Worm (Caenorhabditis elegans) whole organism, dauer: ENCODE measurements around the gene col-129.

ENCODE experiments used
- unc-62 ChIP-seq: sonication (generic microtip); optimal IDR thresholded peaks from 2 replicates; lab custom pipeline; 2017; ENCODE audit warnings: missing biosample characterization, missing genetic modification reagents, missing genetic modification characterization

col-129 gene

DNA sequence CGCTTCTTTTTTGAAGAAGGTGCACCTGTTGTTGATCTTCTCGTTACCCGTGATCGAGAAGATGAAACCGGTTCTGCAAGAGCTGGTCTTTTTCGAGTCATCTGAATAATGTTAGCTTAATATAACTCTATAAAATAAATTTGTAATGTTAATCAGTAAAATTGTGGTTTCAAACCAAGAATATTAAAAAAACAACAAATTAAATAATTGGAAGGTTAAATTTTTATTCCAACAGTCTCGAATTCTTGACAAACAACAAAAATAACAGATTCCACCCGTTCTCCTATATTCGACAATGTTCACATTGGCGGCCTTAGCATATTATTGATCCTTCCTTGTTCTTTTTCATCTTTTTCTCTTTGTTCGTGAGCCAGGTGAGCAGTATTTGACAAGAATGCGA, 18.1 kb downstream of the col-129 start, which contains the start of gene mig-32:
TSS of gene mig-32 (minus strand) at position 101 of the 400 bp plus-strand sequence.
- no peak for TF ChIP-seq unc-62

DNA sequence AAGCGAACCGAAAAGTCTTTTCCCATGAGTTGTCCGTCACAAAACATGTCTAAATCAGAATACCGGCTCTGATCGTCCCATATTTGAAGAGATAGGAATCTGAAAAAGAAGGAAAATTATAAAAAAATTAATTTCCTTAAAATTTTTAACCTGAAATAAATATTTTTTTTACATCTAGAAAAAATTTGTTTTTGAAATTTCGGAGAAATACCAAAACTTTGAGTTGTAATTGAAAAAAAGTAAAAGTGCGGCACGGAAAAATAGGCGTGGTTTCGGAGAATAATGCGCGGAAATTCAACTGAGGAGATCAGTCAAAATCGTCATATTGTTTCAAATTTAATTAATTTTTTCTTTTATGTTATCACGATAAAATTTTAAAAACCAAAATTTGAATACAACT, 20.7 kb downstream of the col-129 start, which contains the start of gene F11A10.6:
TSS of gene F11A10.6 (minus strand) at position 101 of the 400 bp plus-strand sequence.
- TF ChIP-seq unc-62: no peak

DNA sequence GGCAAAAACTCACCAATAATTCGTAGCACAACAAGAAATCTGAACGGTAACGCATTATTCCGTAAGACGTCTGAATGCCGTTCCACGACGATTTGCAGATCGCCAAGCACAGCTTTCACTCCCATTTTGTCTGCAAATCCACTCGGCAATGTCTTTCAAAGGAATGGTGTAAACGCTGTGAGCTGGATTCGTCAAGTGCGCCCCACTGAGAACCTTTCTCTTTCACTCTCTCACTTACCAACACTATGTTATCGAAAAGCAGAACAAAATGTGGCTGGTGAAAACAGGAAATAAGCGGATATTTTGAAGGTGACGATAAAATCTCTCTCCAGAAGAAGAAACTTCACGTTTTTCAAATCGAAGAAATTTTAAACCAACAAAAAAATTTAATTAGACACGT, 21.3 kb downstream of the col-129 start:
- TF ChIP-seq unc-62: no peak

DNA sequence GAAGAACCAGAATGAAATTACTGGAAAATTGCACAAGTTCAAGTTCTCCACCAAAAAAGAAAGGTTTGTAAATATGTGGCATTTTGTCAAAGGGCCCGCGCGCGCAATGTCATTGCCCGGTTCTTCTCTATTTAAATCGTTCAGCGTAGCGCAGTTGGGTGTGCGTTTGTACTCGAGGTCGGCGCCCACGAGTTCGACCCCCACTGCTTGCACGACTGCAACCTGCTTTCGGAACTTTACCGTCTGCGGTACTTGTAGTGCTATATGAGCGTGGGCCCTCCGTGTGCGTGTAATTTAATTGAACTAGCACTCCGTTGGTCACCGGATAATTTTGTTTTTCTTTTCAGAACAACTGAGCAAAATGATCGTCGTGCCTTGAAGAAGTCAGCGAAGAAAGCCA, 23.7 kb downstream of the col-129 start:
- TF ChIP-seq unc-62: no peak

DNA sequence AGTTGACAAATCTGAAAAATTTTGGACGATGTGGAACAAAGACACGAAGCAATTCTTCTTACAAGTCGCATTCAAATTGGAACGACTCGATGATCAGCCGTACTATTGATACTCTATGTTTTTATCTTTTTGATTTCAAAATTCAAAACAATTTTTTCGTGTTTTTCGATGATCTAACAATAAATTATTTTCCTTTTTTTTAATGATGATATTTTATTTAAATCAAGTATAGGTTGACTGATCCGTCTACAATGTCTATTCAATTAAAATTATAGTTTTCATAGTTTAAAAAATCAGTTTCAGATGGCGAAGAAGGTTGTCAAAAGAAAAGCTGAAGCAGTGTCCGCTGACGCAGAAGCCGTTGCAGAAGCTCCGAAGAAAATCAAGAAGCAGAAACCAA, 25.1 kb downstream of the col-129 start, which contains the start of gene rbm-34:
TSS of gene rbm-34 (plus strand) at position 301 of the 400 bp plus-strand sequence.
- TF ChIP-seq unc-62: no peak

DNA sequence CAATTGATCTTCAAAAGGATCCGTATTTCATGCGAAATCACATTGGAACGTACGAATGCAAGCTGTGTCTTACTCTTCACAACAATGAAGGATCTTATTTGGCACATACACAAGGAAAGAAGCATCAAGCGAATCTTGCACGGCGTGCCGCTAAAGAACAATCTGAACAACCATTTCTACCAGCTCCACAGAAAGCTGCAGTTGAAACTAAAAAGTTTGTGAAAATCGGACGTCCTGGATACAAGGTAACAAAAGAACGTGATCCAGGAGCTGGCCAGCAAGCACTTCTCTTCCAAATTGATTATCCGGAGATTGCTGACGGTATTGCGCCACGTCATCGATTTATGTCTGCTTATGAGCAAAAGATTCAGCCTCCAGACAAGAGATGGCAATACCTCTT, 25.7 kb downstream of the col-129 start:
- no peak for TF ChIP-seq unc-62

DNA sequence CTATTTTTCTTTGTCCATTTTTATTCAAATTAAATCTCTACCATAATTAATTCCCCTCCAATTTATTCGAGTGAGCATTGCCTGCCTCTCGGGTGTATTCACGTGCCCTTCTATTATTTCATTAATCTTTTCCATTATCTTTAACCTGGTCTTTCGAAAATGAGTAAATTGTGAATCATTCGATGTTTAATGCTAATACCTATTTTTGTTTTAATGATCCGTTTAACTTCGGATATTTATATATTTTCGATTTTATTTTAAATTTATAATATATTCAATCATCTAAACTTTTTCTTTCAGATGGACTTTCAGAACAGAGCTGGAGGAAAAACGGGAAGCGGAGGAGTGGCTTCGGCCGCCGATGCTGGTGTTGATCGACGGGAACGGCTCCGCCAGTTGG, 26.1 kb downstream of the col-129 start, which contains the start of gene repo-1:
TSS of gene repo-1 (plus strand) at position 301 of the 400 bp plus-strand sequence.
- TF ChIP-seq unc-62: no peak

DNA sequence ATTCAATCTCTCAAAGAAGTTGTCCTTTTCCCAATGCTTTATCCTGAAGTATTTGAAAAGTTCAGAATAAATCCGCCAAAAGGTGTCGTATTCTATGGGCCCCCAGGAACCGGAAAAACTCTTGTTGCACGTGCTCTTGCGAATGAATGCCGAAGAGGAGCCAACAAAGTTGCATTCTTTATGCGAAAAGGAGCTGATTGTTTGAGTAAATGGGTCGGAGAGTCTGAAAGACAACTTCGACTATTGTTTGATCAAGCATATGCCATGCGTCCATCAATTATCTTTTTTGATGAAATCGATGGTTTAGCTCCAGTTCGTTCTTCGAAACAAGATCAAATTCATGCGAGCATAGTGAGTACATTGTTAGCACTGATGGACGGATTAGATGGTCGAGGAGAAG, 29.4 kb downstream of the col-129 start:
- TF ChIP-seq unc-62: no peak

DNA sequence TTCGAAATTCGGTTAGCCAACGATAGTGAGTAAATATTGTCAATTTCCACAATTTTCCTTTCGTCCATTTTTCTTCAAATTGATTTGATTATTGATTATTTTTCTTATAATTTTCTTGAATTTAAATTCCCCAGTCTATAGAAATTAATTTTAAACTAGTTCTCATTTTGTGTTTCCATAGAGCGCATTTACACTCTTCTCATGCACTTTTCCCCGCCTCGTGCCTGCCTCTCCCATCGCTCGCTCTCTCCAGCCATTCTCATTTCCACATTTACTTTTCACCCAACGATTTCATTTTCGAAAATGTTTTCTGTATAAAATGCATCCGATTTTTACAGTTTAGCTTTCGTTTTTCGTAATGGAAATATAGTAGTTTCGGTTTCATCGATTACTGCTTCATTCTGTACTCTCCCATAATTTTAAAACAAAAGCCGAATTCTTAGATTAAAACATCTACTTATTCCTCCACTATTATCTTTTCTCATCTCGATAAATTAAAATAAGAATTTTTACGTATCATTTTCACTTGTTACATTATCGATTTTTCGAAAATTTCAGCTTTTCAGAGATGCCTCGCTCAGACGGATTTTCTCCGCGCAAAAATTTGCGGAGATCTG, 31.2 kb downstream of the col-129 start, which contains the start of gene lex-1:
TSS of gene lex-1 (plus strand) at position 567 of the 617 bp plus-strand sequence.
- TF ChIP-seq unc-62: no peak

DNA sequence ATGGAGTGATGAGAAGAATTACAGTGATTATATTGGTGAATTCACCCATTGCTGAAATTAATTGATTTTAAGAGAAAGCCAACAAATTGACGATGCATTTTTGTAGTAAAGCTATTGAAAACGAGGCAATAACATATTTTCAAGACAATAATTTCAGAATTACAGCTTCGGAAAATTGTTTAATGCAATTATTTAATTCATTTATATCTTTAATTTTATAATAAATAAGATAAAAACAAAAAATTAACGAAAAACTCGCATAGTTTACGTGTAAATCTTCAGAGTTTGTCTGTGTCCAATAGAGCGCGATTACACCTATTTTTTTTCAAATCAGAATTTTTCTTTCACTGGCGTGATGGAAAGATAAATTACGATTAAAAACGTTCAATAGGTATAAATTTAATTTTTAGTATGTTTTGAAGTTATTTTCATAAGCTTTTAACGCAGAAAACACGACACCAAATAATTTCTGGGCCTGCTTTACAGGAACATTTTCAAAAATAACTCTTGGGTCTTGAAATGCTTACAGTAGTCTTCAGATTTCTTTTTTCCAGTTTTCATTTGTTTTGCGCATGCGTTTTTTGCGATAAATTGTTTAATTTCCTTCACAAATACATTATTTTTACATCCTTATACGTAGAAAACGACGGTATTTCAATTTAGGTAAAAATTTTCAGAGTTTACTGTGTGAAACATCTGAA, 32.0 kb downstream of the col-129 start, which contains the start of gene tmed-1:
TSS of gene tmed-1 (minus strand) at position 51 of the 701 bp plus-strand sequence.
- no peak for TF ChIP-seq unc-62

DNA sequence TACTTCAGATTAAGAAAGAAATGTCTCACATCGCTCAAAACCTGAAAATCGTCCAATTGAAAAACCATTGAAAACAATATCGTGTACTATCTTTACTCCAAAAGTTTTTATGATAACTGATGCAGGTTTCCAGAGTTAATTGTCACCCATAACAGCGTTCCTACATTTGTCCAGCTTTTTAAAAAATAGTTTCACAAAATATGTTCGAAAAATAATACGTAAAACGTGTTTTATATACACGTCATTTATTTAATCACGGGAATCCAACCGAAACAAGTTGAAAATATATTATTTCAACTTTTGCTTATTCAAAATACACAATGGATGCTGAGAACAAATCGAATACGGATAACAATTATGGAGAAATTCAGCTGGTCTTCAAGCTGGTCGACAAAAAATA, 34.7 kb downstream of the col-129 start, which contains the start of gene K08E4.7:
TSS of gene K08E4.7 (plus strand) at position 301 of the 400 bp plus-strand sequence.
- no peak for TF ChIP-seq unc-62

DNA sequence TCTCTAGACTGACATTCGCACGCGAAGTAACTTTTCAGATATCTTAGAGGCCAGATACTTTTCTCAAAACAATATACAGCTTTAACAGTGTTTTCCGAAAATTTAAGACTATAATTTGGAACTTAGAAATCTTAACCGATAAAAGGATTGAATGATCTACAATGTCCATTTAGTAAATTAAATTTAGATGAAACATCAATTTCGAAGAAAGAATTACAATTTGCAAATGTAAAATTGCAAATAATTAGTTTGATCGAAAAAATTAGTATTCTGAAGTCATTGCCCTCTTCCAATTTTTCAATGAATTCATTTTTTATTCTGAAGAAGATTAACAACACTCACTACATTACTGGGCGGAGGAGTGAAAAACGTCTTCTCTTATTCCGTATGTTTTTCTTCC, 41.6 kb downstream of the col-129 start, which contains the start of gene bath-37:
TSS of gene bath-37 (plus strand) at position 301 of the 400 bp plus-strand sequence.
- no peak for TF ChIP-seq unc-62

DNA sequence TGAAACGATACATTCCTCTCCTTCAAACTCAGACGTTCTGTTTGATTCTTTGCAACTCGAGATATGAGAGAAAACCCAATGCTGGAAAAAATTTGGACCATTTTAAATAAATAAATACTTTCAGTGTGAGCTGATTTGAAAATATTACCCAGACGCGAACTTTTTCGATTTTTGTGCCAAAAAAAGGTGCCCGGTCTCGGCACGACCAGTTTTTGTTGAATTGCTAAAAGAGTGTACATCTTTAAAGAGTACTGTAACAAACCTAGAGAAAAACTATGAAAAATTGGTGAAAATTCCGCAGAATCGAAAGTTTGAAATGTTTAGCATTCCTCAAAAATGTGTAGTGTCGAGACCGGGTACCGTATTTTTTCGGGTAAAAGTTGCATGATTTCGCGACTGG, 49.0 kb downstream of the col-129 start, which contains the start of gene K08E4.8:
TSS of gene K08E4.8 (minus strand) at position 101 of the 400 bp plus-strand sequence.
- no peak for TF ChIP-seq unc-62
